Worm (Caenorhabditis elegans) whole organism, mixed stage, embryonic: Measurements from ENCODE around the gene dop-2.

Experiments used
- ces-1 ChIP-seq: fragments of 150-350 bp; optimal IDR thresholded peaks from 2 replicates; lab custom pipeline; 2014; ENCODE audit warnings: missing biosample characterization, missing genetic modification reagents, missing genetic modification characterization
- elt-3 ChIP-seq: fragments of 150-350 bp; optimal IDR thresholded peaks from 2 replicates; lab custom pipeline; 2014; ENCODE audit warnings: missing biosample characterization, missing genetic modification characterization
- hlh-1 ChIP-seq: fragments of 150-350 bp; optimal IDR thresholded peaks from 2 replicates; lab custom pipeline; 2014; ENCODE audit warnings: missing biosample characterization, missing genetic modification reagents, missing genetic modification characterization
- lsy-2 ChIP-seq: fragments of 150-350 bp; optimal IDR thresholded peaks from 2 replicates; lab custom pipeline; 2014; ENCODE audit warnings: missing biosample characterization, missing genetic modification characterization
- mep-1 ChIP-seq: fragments of 150-350 bp; optimal IDR thresholded peaks from 2 replicates; lab custom pipeline; 2017; ENCODE audit warnings: missing biosample characterization, missing genetic modification reagents, missing genetic modification characterization, inconsistent platforms
- nhr-28 ChIP-seq: fragments of 150-350 bp; optimal IDR thresholded peaks from 2 replicates; lab custom pipeline; 2014; ENCODE audit warnings: missing biosample characterization, missing genetic modification characterization
- pha-4 ChIP-seq: fragments of 150-350 bp; optimal IDR thresholded peaks from 2 replicates; lab custom pipeline; 2018; ENCODE audit warnings: missing biosample characterization, missing genetic modification reagents, missing genetic modification characterization
- sem-2 ChIP-seq: fragments of 200-800 bp; sonication (Bioruptor generic); optimal IDR thresholded peaks from 2 replicates; lab custom pipeline; 2018; ENCODE audit warnings: mild to moderate bottlenecking, missing genetic modification characterization, missing compliant biosample characterization
- snpc-4 ChIP-seq: fragments of 150-350 bp; optimal IDR thresholded peaks from 2 replicates; lab custom pipeline; 2014; ENCODE audit warnings: missing biosample characterization, missing genetic modification characterization
- unc-120 ChIP-seq: sonication (generic microtip); optimal IDR thresholded peaks from 2 replicates; lab custom pipeline; 2017; ENCODE audit warnings: missing genetic modification characterization, missing compliant biosample characterization; ENCODE audit not compliant: poor library complexity, severe bottlenecking
- unc-39 ChIP-seq: fragments of 150-350 bp; optimal IDR thresholded peaks from 2 replicates; lab custom pipeline; 2014; ENCODE audit warnings: missing biosample characterization, missing genetic modification characterization
- unc-62 ChIP-seq: fragments of 150-350 bp; optimal IDR thresholded peaks from 2 replicates; lab custom pipeline; 2014; ENCODE audit warnings: missing biosample characterization, missing genetic modification reagents, missing genetic modification characterization

ce11 chrV:9609217-9609616 is 861 bp downstream of the dop-2 start:
- TF ChIP-seq lsy-2 (tag; lab: Kevin White, UChicago) (no peak), hlh-1 (tag; lab: Kevin White, UChicago) (no peak), nhr-28 (tag; lab: Kevin White, UChicago) (no peak), ces-1 (GFP tag; lab: Kevin White, UChicago) (no peak), pha-4 (tag; lab: Kevin White, UChicago) (no peak), unc-62 (no peak), snpc-4 (tag; lab: Kevin White, UChicago) (no peak), sem-2 (GFP tag; lab: Kevin White, UChicago) (no peak), elt-3 (tag; lab: Kevin White, UChicago) (no peak), mep-1 (tag; lab: Kevin White, UChicago) (no peak), unc-39 (tag; lab: Kevin White, UChicago) (no peak), unc-120 (tag; lab: Kevin White, UChicago) (no peak)
